Worm (Caenorhabditis elegans): ENCODE data around the gene lec-5.
A peak's percentile ranks its signal among the peaks of the same experiment; 100 is the strongest.

The lec-5 gene

ce11 chrII:5874130-5874529 is 33.2 kb upstream of the lec-5 start:
- TF ChIP-seq ceh-43 (GFP tag; optimal IDR thresholded peaks at IDR 0.05) (no peak), zip-8 (tag; optimal IDR thresholded peaks at IDR 0.05) (no peak), elt-1 (tag; optimal IDR thresholded peaks at IDR 0.05; ENCODE audit: borderline replicate concordance, insufficient read depth) (no peak)

ce11 chrII:5873564-5874070 is 32.7 kb upstream of the lec-5 start, which contains the start of gene tex-2:
TSS of gene tex-2 (minus strand) at chrII:5873614.
- TF ChIP-seq lin-13 (tag; optimal IDR thresholded peaks at IDR 0.05) = peak; percentile 54
- peak; percentile 89 for TF ChIP-seq ces-1 (GFP tag; optimal IDR thresholded peaks at IDR 0.05)
- TF ChIP-seq mep-1 (tag; optimal IDR thresholded peaks at IDR 0.05) = peak; percentile 86
- no peak for TF ChIP-seq cnd-1 (tag; optimal IDR thresholded peaks at IDR 0.05)
- TF ChIP-seq lsy-2 (tag; optimal IDR thresholded peaks at IDR 0.05) = peak; percentile 30

ce11 chrII:5872414-5872813 is 31.5 kb upstream of the lec-5 start:
- no peak for TF ChIP-seq mls-2 (tag; optimal IDR thresholded peaks at IDR 0.05)
- TF ChIP-seq sptf-1 (tag; optimal IDR thresholded peaks at IDR 0.05) = no peak
- no peak for TF ChIP-seq nhr-28 (tag; optimal IDR thresholded peaks at IDR 0.05)
- no peak for TF ChIP-seq ceh-83 (GFP tag; optimal IDR thresholded peaks at IDR 0.05)
- no peak for TF ChIP-seq nhr-2 (tag; optimal IDR thresholded peaks at IDR 0.05)
- TF ChIP-seq ceh-39 (tag; optimal IDR thresholded peaks at IDR 0.05) = no peak
- TF ChIP-seq ceh-43 (GFP tag; optimal IDR thresholded peaks at IDR 0.05) = no peak
- TF ChIP-seq ces-1 (GFP tag; optimal IDR thresholded peaks at IDR 0.05) = no peak
- no peak for TF ChIP-seq lin-32 (GFP tag; optimal IDR thresholded peaks at IDR 0.05)
- TF ChIP-seq snpc-4 (tag; optimal IDR thresholded peaks at IDR 0.05) = no peak
- no peak for TF ChIP-seq M03D4.4 (tag; optimal IDR thresholded peaks at IDR 0.05)
- no peak for TF ChIP-seq bed-3 (GFP tag; optimal IDR thresholded peaks at IDR 0.05)
- no peak for TF ChIP-seq hlh-1 (tag; optimal IDR thresholded peaks at IDR 0.05)
- TF ChIP-seq tbx-8 (GFP tag; optimal IDR thresholded peaks at IDR 0.05) = no peak
- no peak for TF ChIP-seq elt-1 (tag; optimal IDR thresholded peaks at IDR 0.05; ENCODE audit: borderline replicate concordance, insufficient read depth)
- TF ChIP-seq sem-2 (GFP tag; optimal IDR thresholded peaks at IDR 0.05) = no peak
- TF ChIP-seq pha-4 (tag; optimal IDR thresholded peaks at IDR 0.05) = no peak
- TF ChIP-seq elt-3 (tag; optimal IDR thresholded peaks at IDR 0.05) = no peak

- TF ChIP-seq ceh-39 (tag; optimal IDR thresholded peaks at IDR 0.05) (no peak), ces-1 (GFP tag; optimal IDR thresholded peaks at IDR 0.05) (peak; percentile 36), ceh-83 (GFP tag; optimal IDR thresholded peaks at IDR 0.05) (no peak), lin-32 (GFP tag; optimal IDR thresholded peaks at IDR 0.05) (no peak), nhr-12 (tag; optimal IDR thresholded peaks at IDR 0.05) (no peak), mep-1 (tag; optimal IDR thresholded peaks at IDR 0.05) (no peak), nhr-28 (tag; optimal IDR thresholded peaks at IDR 0.05) (no peak)
Measured at ce11 chrII:5871508-5871907, 30.6 kb upstream of the lec-5 start.

ce11 chrII:5866920-5867319 is 26.0 kb upstream of the lec-5 start:
- TF ChIP-seq nhr-2 (tag; optimal IDR thresholded peaks at IDR 0.05) (no peak), pha-4 (tag; optimal IDR thresholded peaks at IDR 0.05) (no peak), M03D4.4 (tag; optimal IDR thresholded peaks at IDR 0.05) (no peak), blmp-1 (tag; optimal IDR thresholded peaks at IDR 0.05) (no peak), lsy-2 (tag; optimal IDR thresholded peaks at IDR 0.05) (no peak), tbx-8 (GFP tag; optimal IDR thresholded peaks at IDR 0.05) (no peak), nhr-12 (tag; optimal IDR thresholded peaks at IDR 0.05) (no peak)

- TF ChIP-seq mab-5 (tag; optimal IDR thresholded peaks at IDR 0.05) (no peak), nhr-28 (tag; optimal IDR thresholded peaks at IDR 0.05) (no peak), ceh-39 (tag; optimal IDR thresholded peaks at IDR 0.05) (no peak), ces-1 (GFP tag; optimal IDR thresholded peaks at IDR 0.05) (no peak), nhr-12 (tag; optimal IDR thresholded peaks at IDR 0.05) (no peak), elt-1 (tag; optimal IDR thresholded peaks at IDR 0.05; ENCODE audit: borderline replicate concordance, insufficient read depth) (no peak), flh-1 (GFP tag; optimal IDR thresholded peaks at IDR 0.05) (no peak), M03D4.4 (tag; optimal IDR thresholded peaks at IDR 0.05) (no peak)
Measured at ce11 chrII:5865405-5866308, 24.8 kb upstream of the lec-5 start, which contains the start of gene F55C12.19. TSS of gene F55C12.19 (plus strand) at chrII:5866139.
